Worm (Caenorhabditis elegans): Measurements from ENCODE around the gene T19D7.7.

The T19D7.7 gene

ce11 chrX:655884-656283 lies 24.9 kb downstream of the T19D7.7 start, which contains the start of gene lpr-7:
TSS of gene lpr-7 (plus strand) at chrX:656184.
- TF ChIP-seq ets-7 (tag; optimal IDR thresholded peaks at IDR 0.05): no peak
- TF ChIP-seq flt-1 (GFP tag; IDR thresholded peaks at IDR 0.05): no peak
- TF ChIP-seq hmbx-1 (tag; optimal IDR thresholded peaks at IDR 0.05): no peak
- TF ChIP-seq pes-1 (GFP tag; IDR thresholded peaks at IDR 0.05): no peak
- no peak for TF ChIP-seq ceh-13 (GFP tag; optimal IDR thresholded peaks at IDR 0.05)
- no peak for TF ChIP-seq sea-1 (GFP tag; conservative IDR thresholded peaks at IDR 0.05)
- no peak for TF ChIP-seq ceh-36 (tag; optimal IDR thresholded peaks at IDR 0.05)
- TF ChIP-seq B0310.2 (tag; optimal IDR thresholded peaks at IDR 0.05): no peak
- TF ChIP-seq hmg-4 (GFP tag; optimal IDR thresholded peaks at IDR 0.05): no peak
- TF ChIP-seq ama-1 (optimal IDR thresholded peaks at IDR 0.05): no peak
- no peak for TF ChIP-seq tbx-37 (GFP tag; conservative IDR thresholded peaks at IDR 0.05)
- no peak for TF ChIP-seq hnd-1 (tag; optimal IDR thresholded peaks at IDR 0.05)
- TF ChIP-seq scrt-1 (GFP tag; IDR thresholded peaks at IDR 0.05): no peak
- TF ChIP-seq tbx-11 (GFP tag; IDR thresholded peaks at IDR 0.05): no peak
- TF ChIP-seq tra-4 (tag; optimal IDR thresholded peaks at IDR 0.05): no peak
- TF ChIP-seq aly-1 (tag; optimal IDR thresholded peaks at IDR 0.05): no peak
- no peak for TF ChIP-seq F13C5.2 (tag; optimal IDR thresholded peaks at IDR 0.05)

ce11 chrX:654804-655203 lies 26.0 kb downstream of the T19D7.7 start, which contains the start of gene ifc-2:
TSS of gene ifc-2 (minus strand) at chrX:654904.
- TF ChIP-seq tra-4 (tag; optimal IDR thresholded peaks at IDR 0.05) (no peak), ceh-36 (tag; optimal IDR thresholded peaks at IDR 0.05) (no peak), F13C5.2 (tag; optimal IDR thresholded peaks at IDR 0.05) (no peak), hmbx-1 (tag; optimal IDR thresholded peaks at IDR 0.05) (no peak), tbx-37 (GFP tag; conservative IDR thresholded peaks at IDR 0.05) (no peak), ets-7 (tag; optimal IDR thresholded peaks at IDR 0.05) (no peak), hnd-1 (tag; optimal IDR thresholded peaks at IDR 0.05) (no peak), tbx-11 (GFP tag; IDR thresholded peaks at IDR 0.05) (no peak), sea-1 (GFP tag; conservative IDR thresholded peaks at IDR 0.05) (no peak), flt-1 (GFP tag; IDR thresholded peaks at IDR 0.05) (no peak), hmg-4 (GFP tag; optimal IDR thresholded peaks at IDR 0.05) (no peak)

- TF ChIP-seq tbx-11 (GFP tag; IDR thresholded peaks at IDR 0.05): no peak
- TF ChIP-seq flt-1 (GFP tag; IDR thresholded peaks at IDR 0.05): no peak
- TF ChIP-seq aly-1 (tag; optimal IDR thresholded peaks at IDR 0.05): no peak
- TF ChIP-seq B0310.2 (tag; optimal IDR thresholded peaks at IDR 0.05): no peak
- no peak for TF ChIP-seq ets-7 (tag; optimal IDR thresholded peaks at IDR 0.05)
- TF ChIP-seq tra-4 (tag; optimal IDR thresholded peaks at IDR 0.05): no peak
- TF ChIP-seq F13C5.2 (tag; optimal IDR thresholded peaks at IDR 0.05): no peak
- TF ChIP-seq sea-1 (GFP tag; conservative IDR thresholded peaks at IDR 0.05): no peak
- no peak for TF ChIP-seq hmbx-1 (tag; optimal IDR thresholded peaks at IDR 0.05)
- TF ChIP-seq ceh-36 (tag; optimal IDR thresholded peaks at IDR 0.05): no peak
- TF ChIP-seq pes-1 (GFP tag; IDR thresholded peaks at IDR 0.05): no peak
- TF ChIP-seq hnd-1 (tag; optimal IDR thresholded peaks at IDR 0.05): no peak
- no peak for TF ChIP-seq ama-1 (optimal IDR thresholded peaks at IDR 0.05)
Measured at ce11 chrX:651616-652015, 29.2 kb downstream of the T19D7.7 start.

- TF ChIP-seq ceh-36 (tag; optimal IDR thresholded peaks at IDR 0.05): no peak
- TF ChIP-seq hmbx-1 (tag; optimal IDR thresholded peaks at IDR 0.05): no peak
- TF ChIP-seq tra-4 (tag; optimal IDR thresholded peaks at IDR 0.05): no peak
- no peak for TF ChIP-seq F13C5.2 (tag; optimal IDR thresholded peaks at IDR 0.05)
- TF ChIP-seq flt-1 (GFP tag; IDR thresholded peaks at IDR 0.05): no peak
- TF ChIP-seq tbx-37 (GFP tag; conservative IDR thresholded peaks at IDR 0.05): no peak
Measured at ce11 chrX:646493-646892, 34.3 kb downstream of the T19D7.7 start.

ce11 chrX:645589-645988 lies 35.2 kb downstream of the T19D7.7 start:
- TF ChIP-seq pes-1 (GFP tag; IDR thresholded peaks at IDR 0.05) (no peak), tbx-11 (GFP tag; IDR thresholded peaks at IDR 0.05) (no peak), aly-1 (tag; optimal IDR thresholded peaks at IDR 0.05) (no peak), hmg-4 (GFP tag; optimal IDR thresholded peaks at IDR 0.05) (no peak), ets-7 (tag; optimal IDR thresholded peaks at IDR 0.05) (no peak), ceh-13 (GFP tag; optimal IDR thresholded peaks at IDR 0.05) (no peak), tbx-37 (GFP tag; conservative IDR thresholded peaks at IDR 0.05) (no peak), flt-1 (GFP tag; IDR thresholded peaks at IDR 0.05) (no peak), hnd-1 (tag; optimal IDR thresholded peaks at IDR 0.05) (no peak), tra-4 (tag; optimal IDR thresholded peaks at IDR 0.05) (no peak), scrt-1 (GFP tag; IDR thresholded peaks at IDR 0.05) (no peak), ama-1 (optimal IDR thresholded peaks at IDR 0.05) (no peak), F13C5.2 (tag; optimal IDR thresholded peaks at IDR 0.05) (no peak), hmbx-1 (tag; optimal IDR thresholded peaks at IDR 0.05) (no peak), ceh-36 (tag; optimal IDR thresholded peaks at IDR 0.05) (no peak), sea-1 (GFP tag; conservative IDR thresholded peaks at IDR 0.05) (no peak), B0310.2 (tag; optimal IDR thresholded peaks at IDR 0.05) (no peak)

ce11 chrX:642817-643216 lies 38.0 kb downstream of the T19D7.7 start:
- TF ChIP-seq B0310.2 (tag; optimal IDR thresholded peaks at IDR 0.05): no peak
- no peak for TF ChIP-seq ets-7 (tag; optimal IDR thresholded peaks at IDR 0.05)
- no peak for TF ChIP-seq tra-4 (tag; optimal IDR thresholded peaks at IDR 0.05)
- no peak for TF ChIP-seq pes-1 (GFP tag; IDR thresholded peaks at IDR 0.05)
- TF ChIP-seq hmg-4 (GFP tag; optimal IDR thresholded peaks at IDR 0.05): no peak
- TF ChIP-seq hmbx-1 (tag; optimal IDR thresholded peaks at IDR 0.05): no peak
- no peak for TF ChIP-seq ama-1 (optimal IDR thresholded peaks at IDR 0.05)
- TF ChIP-seq ceh-36 (tag; optimal IDR thresholded peaks at IDR 0.05): no peak
- TF ChIP-seq tbx-37 (GFP tag; conservative IDR thresholded peaks at IDR 0.05): no peak
- no peak for TF ChIP-seq flt-1 (GFP tag; IDR thresholded peaks at IDR 0.05)
- no peak for TF ChIP-seq scrt-1 (GFP tag; IDR thresholded peaks at IDR 0.05)
- no peak for TF ChIP-seq hnd-1 (tag; optimal IDR thresholded peaks at IDR 0.05)
- no peak for TF ChIP-seq tbx-11 (GFP tag; IDR thresholded peaks at IDR 0.05)
- no peak for TF ChIP-seq F13C5.2 (tag; optimal IDR thresholded peaks at IDR 0.05)

ce11 chrX:641440-641839 lies 39.4 kb downstream of the T19D7.7 start, which contains the start of gene M6.11:
TSS of gene M6.11 (minus strand) at chrX:641540.
- TF ChIP-seq ceh-36 (tag; optimal IDR thresholded peaks at IDR 0.05) (no peak), ets-7 (tag; optimal IDR thresholded peaks at IDR 0.05) (no peak), ama-1 (optimal IDR thresholded peaks at IDR 0.05) (no peak), B0310.2 (tag; optimal IDR thresholded peaks at IDR 0.05) (no peak), tbx-37 (GFP tag; conservative IDR thresholded peaks at IDR 0.05) (no peak), tra-4 (tag; optimal IDR thresholded peaks at IDR 0.05) (no peak), hmg-4 (GFP tag; optimal IDR thresholded peaks at IDR 0.05) (no peak), hnd-1 (tag; optimal IDR thresholded peaks at IDR 0.05) (no peak), aly-1 (tag; optimal IDR thresholded peaks at IDR 0.05) (no peak), hmbx-1 (tag; optimal IDR thresholded peaks at IDR 0.05) (no peak), scrt-1 (GFP tag; IDR thresholded peaks at IDR 0.05) (no peak), pes-1 (GFP tag; IDR thresholded peaks at IDR 0.05) (no peak), flt-1 (GFP tag; IDR thresholded peaks at IDR 0.05) (no peak), sea-1 (GFP tag; conservative IDR thresholded peaks at IDR 0.05) (no peak), F13C5.2 (tag; optimal IDR thresholded peaks at IDR 0.05) (no peak), ceh-13 (GFP tag; optimal IDR thresholded peaks at IDR 0.05) (no peak), tbx-11 (GFP tag; IDR thresholded peaks at IDR 0.05) (no peak)
